Worm (Caenorhabditis elegans) whole organism, L2 larva: ENCODE results near the gene C12D12.1.

ENCODE experiments used
- C34F6.9 ChIP-seq: fragments of 150-350 bp; optimal IDR thresholded peaks from 2 replicates; lab custom pipeline; 2014; ENCODE audit warnings: missing biosample characterization, missing genetic modification characterization
- F13H6.1 ChIP-seq: sonication (generic microtip); optimal IDR thresholded peaks from 2 replicates; lab custom pipeline; 2016; ENCODE audit warnings: missing genetic modification characterization, missing compliant biosample characterization
- ZK546.5 ChIP-seq: sonication (generic microtip); optimal IDR thresholded peaks from 2 replicates; lab custom pipeline; 2017; ENCODE audit warnings: missing biosample characterization, missing genetic modification characterization
- aly-2 ChIP-seq: fragments of 150-350 bp; optimal IDR thresholded peaks from 2 replicates; lab custom pipeline; 2014; ENCODE audit warnings: missing biosample characterization, missing genetic modification characterization
- blmp-1 ChIP-seq: sonication (generic microtip); optimal IDR thresholded peaks from 2 replicates; lab custom pipeline; 2017; ENCODE audit warnings: missing genetic modification characterization, mild to moderate bottlenecking, missing compliant biosample characterization, antibody characterized with exemption, moderate library complexity; ENCODE audit not compliant: insufficient read depth
- ceh-82 ChIP-seq: fragments of 150-350 bp; optimal IDR thresholded peaks from 2 replicates; lab custom pipeline; 2014; ENCODE audit warnings: missing biosample characterization, missing genetic modification characterization
- crh-2 ChIP-seq: sonication (generic microtip); optimal IDR thresholded peaks from 2 replicates; lab custom pipeline; 2017; ENCODE audit warnings: missing biosample characterization, missing genetic modification characterization
- egl-27 ChIP-seq: sonication (generic microtip); optimal IDR thresholded peaks from 3 replicates; lab custom pipeline; 2017; ENCODE audit warnings: missing biosample characterization, missing genetic modification reagents, missing genetic modification characterization
- elt-3 ChIP-seq: sonication (generic microtip); optimal IDR thresholded peaks from 2 replicates; lab custom pipeline; 2017; ENCODE audit warnings: missing biosample characterization, missing genetic modification characterization
- gmeb-1 ChIP-seq: fragments of 150-350 bp; optimal IDR thresholded peaks from 2 replicates; lab custom pipeline; 2014; ENCODE audit warnings: missing biosample characterization, missing genetic modification characterization
- lin-13 ChIP-seq: fragments of 150-350 bp; optimal IDR thresholded peaks from 2 replicates; lab custom pipeline; 2014; ENCODE audit warnings: missing biosample characterization, missing genetic modification reagents, missing genetic modification characterization
- lin-39 ChIP-seq: fragments of 150-350 bp; optimal IDR thresholded peaks from 2 replicates; lab custom pipeline; 2014; ENCODE audit warnings: missing biosample characterization, missing genetic modification reagents, missing genetic modification characterization
- lsy-2 ChIP-seq, 2 experiments: fragments of 150-350 bp in 1 of 2; sonication (generic microtip) in 1 of 2; optimal IDR thresholded peaks; 2 replicates each; lab custom pipeline; 2014 to 2017; ENCODE audit warnings: missing biosample characterization in 2 of 2, missing genetic modification characterization in 2 of 2
- mab-5 ChIP-seq: fragments of 150-350 bp; optimal IDR thresholded peaks from 2 replicates; lab custom pipeline; 2014; ENCODE audit warnings: missing biosample characterization, missing genetic modification characterization
- mdl-1 ChIP-seq, 2 experiments: fragments of 150-350 bp in 1 of 2; sonication (generic microtip) in 1 of 2; optimal IDR thresholded peaks; 2 replicates each; lab custom pipeline; 2017; ENCODE audit warnings: missing biosample characterization in 2 of 2, missing genetic modification characterization in 2 of 2
- nhr-23 ChIP-seq: fragments of 150-350 bp; optimal IDR thresholded peaks from 2 replicates; lab custom pipeline; 2014; ENCODE audit warnings: missing biosample characterization, missing genetic modification reagents, missing genetic modification characterization
- nhr-6 ChIP-seq: fragments of 150-350 bp; optimal IDR thresholded peaks from 2 replicates; lab custom pipeline; 2014; ENCODE audit warnings: missing biosample characterization, missing genetic modification characterization
- nhr-77 ChIP-seq: fragments of 150-350 bp; optimal IDR thresholded peaks from 2 replicates; lab custom pipeline; 2014; ENCODE audit warnings: missing biosample characterization, missing genetic modification characterization
- peb-1 ChIP-seq: fragments of 150-350 bp; optimal IDR thresholded peaks from 2 replicates; lab custom pipeline; 2014; ENCODE audit warnings: missing biosample characterization, missing genetic modification characterization
- sma-3 ChIP-seq: sonication (generic microtip); optimal IDR thresholded peaks from 2 replicates; lab custom pipeline; 2016; ENCODE audit warnings: missing genetic modification reagents, missing genetic modification characterization, missing compliant biosample characterization
- sma-9 ChIP-seq, 2 experiments: fragments of 150-350 bp in 1 of 2; sonication (generic microtip) in 1 of 2; optimal IDR thresholded peaks; 2 replicates each; lab custom pipeline; 2014 to 2016; ENCODE audit warnings: missing genetic modification characterization in 2 of 2, mild to moderate bottlenecking in 1 of 2, missing biosample characterization in 1 of 2, missing compliant biosample characterization in 1 of 2, missing genetic modification reagents in 1 of 2, moderate library complexity in 1 of 2
- snpc-4 ChIP-seq: fragments of 150-350 bp; optimal IDR thresholded peaks from 2 replicates; lab custom pipeline; 2014; ENCODE audit warnings: missing biosample characterization, missing genetic modification characterization
- unc-39 ChIP-seq: fragments of 150-350 bp; optimal IDR thresholded peaks from 2 replicates; lab custom pipeline; 2014; ENCODE audit warnings: missing biosample characterization, missing genetic modification characterization
- unc-55 ChIP-seq: fragments of 150-350 bp; sonication (generic microtip); optimal IDR thresholded peaks from 3 replicates; lab custom pipeline; 2014; ENCODE audit warnings: missing biosample characterization, missing genetic modification reagents, missing genetic modification characterization
- zag-1 ChIP-seq: fragments of 150-350 bp; optimal IDR thresholded peaks from 2 replicates; lab custom pipeline; 2014; ENCODE audit warnings: missing biosample characterization, missing genetic modification characterization
- ztf-4 ChIP-seq: fragments of 150-350 bp; optimal IDR thresholded peaks from 2 replicates; lab custom pipeline; 2014; ENCODE audit warnings: missing biosample characterization, missing genetic modification characterization

The C12D12.1 gene

ce11 chrX:3462086-3462485 lies 37.0 kb upstream of the C12D12.1 start:
- TF ChIP-seq ztf-4 (tag; lab: Kevin White, UChicago) (no peak), lsy-2 (tag; optimal IDR thresholded peaks at IDR 0.05; lab: Kevin White, UChicago) (no peak), peb-1 (no peak)

- TF ChIP-seq unc-39 (no peak), blmp-1 (tag; lab: Kevin White, UChicago) (no peak), ceh-82 (tag; lab: Kevin White, UChicago) (no peak), F13H6.1 (tag; lab: Kevin White, UChicago) (no peak), nhr-23 (tag; lab: Kevin White, UChicago) (no peak), aly-2 (tag; lab: Kevin White, UChicago) (no peak), nhr-77 (no peak), C34F6.9 (no peak), mdl-1 (tag; optimal IDR thresholded peaks at IDR 0.05; lab: Kevin White, UChicago) (no peak)
- TF ChIP-seq, all 48 proteins: peak for 0
Measured at ce11 chrX:3463875-3464274, 35.2 kb upstream of the C12D12.1 start.

- peak; percentile 38 for TF ChIP-seq zag-1 (tag; lab: Kevin White, UChicago)
- TF ChIP-seq nhr-77: no peak
- TF ChIP-seq unc-55: peak; percentile 70
Measured at ce11 chrX:3464309-3465038, 34.6 kb upstream of the C12D12.1 start.

DNA sequence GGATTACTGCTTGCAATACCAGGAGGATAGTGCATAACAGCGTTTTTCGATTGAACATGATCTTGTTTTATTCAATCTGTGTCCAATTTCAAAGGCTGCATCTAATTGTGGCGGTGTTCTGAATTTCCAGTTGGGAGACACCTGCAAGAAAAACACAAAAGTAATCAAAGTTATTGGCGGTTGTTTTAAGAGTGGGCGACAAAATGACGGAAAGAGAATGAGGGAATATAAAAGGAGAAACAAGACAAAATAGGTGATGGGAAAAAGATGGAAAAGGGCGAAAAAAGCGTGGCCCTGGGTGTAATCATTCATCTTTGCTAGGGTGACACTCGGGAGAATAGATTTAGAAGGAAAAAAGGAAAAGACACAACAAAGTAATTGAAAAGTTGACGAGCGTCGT lies 33.3 kb upstream of the C12D12.1 start, which contains the start of the genes ZK377.15 and sax-3:
Gene ZK377.15, minus strand, starts transcription at position 101 of the 400 bp plus-strand sequence.
Gene sax-3, minus strand, starts transcription at position 143 of the 400 bp plus-strand sequence.
- TF ChIP-seq lin-39: no peak

DNA sequence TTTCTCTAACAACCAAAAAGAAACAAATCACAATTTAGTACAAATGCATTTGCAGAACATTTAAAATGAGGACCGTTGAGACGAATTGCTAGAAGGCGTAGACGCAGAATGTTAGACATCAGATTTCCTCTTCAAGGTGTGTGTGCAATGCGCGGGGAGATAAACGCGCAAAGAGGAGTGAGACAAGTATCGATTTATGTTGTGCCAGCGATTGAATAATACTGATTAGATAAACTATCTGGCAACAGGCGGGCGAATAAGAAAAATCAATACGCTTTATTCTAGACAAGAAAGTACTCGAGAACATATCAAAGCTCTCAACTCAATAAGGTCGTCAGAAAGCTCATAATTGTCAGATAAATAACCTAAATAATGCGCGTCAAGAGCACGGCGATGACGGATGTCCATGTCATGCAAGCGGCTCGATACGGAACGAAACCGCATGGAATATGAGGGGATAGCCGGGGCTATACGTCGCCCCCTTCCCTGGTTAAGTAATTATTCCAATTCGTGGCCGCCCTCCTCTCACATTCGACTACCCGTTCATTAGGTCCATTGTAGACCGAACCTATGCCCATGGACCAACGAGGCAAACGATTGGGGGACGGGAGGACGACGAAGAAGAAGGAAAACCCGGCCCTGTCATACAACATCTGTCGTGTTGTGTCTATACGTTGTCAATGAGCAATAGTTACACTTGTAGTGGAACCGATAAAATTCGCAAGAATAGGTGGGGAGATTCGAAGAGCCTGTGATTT lies 31.9 kb upstream of the C12D12.1 start:
- TF ChIP-seq unc-55 (peak; percentile 28), gmeb-1 (tag; lab: Kevin White, UChicago) (no peak), elt-3 (tag; lab: Kevin White, UChicago) (no peak), sma-9 (GFP tag; optimal IDR thresholded peaks at IDR 0.05; lab: Kevin White, UChicago) (no peak), sma-9 (tag; optimal IDR thresholded peaks at IDR 0.05; lab: Kevin White, UChicago) (no peak), snpc-4 (no peak), mab-5 (tag; lab: Kevin White, UChicago) (no peak), C34F6.9 (no peak)

DNA sequence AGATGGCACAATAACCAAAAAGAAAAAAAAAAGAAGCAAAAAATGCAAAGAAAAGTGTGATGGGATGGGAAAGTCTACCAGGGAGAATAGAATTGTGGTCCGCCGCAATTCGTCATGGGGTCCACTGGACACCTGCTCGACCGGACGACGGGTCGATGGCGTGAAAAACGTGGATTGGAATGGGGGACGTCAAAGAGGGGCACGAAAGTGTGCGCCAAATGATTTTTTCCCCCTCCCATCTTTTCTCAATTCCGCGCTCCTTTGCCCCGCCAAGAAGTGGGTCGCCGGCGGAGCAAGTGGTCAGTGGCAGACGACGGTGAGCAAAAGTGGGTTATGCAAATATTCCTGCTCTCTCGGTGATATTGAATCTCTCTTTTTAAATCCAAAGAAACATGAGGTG lies 31.1 kb upstream of the C12D12.1 start:
- TF ChIP-seq ceh-82 (tag; lab: Kevin White, UChicago) (no peak), lin-13 (GFP tag; lab: Kevin White, UChicago) (no peak), aly-2 (tag; lab: Kevin White, UChicago) (no peak), lsy-2 (tag; optimal IDR thresholded peaks at IDR 0.05; lab: Kevin White, UChicago) (no peak), crh-2 (no peak), nhr-6 (tag; lab: Kevin White, UChicago) (no peak), ZK546.5 (tag; lab: Kevin White, UChicago) (no peak), unc-55 (no peak), egl-27 (no peak), elt-3 (tag; lab: Kevin White, UChicago) (no peak), C34F6.9 (no peak), unc-39 (no peak), ztf-4 (tag; lab: Kevin White, UChicago) (no peak)

DNA sequence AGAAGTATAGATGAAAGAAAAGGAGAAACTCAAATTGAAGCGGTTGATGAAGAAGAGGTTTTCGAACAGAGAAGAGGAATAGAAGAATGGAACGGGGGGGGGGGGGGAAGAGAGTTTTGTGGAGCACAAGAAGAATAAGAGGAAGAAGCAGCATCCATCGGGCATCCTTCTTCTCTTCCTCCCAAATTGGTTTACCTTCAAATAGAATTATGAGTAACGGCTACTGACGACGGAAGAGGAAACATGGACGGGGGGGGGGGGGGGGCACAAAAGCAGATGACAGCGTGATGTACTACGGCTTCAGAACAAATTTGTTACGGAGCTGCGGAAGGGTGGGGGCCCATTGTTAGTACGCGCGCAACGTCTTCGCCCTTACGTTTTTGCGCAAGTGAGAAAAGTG lies 29.7 kb upstream of the C12D12.1 start:
- TF ChIP-seq sma-3 (GFP tag; lab: Kevin White, UChicago) (no peak), elt-3 (tag; lab: Kevin White, UChicago) (no peak)
